Fruit fly (Drosophila melanogaster) whole organism, embryonic: Measurements from ENCODE around the gene rno.
A peak's percentile ranks its signal among the peaks of the same experiment; 100 is the strongest.

Source experiments
- Ada2b ChIP-seq: fragments of 200-800 bp; sonication (Bioruptor generic); IDR thresholded peaks from 2 replicates; pipeline ENCODE4 v1.3.6; 2022; ENCODE audit warnings: missing biosample characterization, missing genetic modification characterization
- Atf-2 ChIP-seq: fragments of 200-800 bp; sonication (Bioruptor generic); optimal IDR thresholded peaks from 2 replicates; lab custom pipeline; 2016; ENCODE audit warnings: missing biosample characterization, missing genetic modification characterization
- B-H2 ChIP-seq: fragments of 200-800 bp; sonication (Bioruptor generic); optimal IDR thresholded peaks from 2 replicates; lab custom pipeline; 2018; ENCODE audit warnings: missing biosample characterization, mild to moderate bottlenecking, missing genetic modification characterization
- Blimp-1 ChIP-seq: fragments of 200-800 bp; sonication (Bioruptor generic); optimal IDR thresholded peaks from 3 replicates; lab custom pipeline; 2018; ENCODE audit warnings: missing biosample characterization, missing genetic modification characterization, mild to moderate bottlenecking, moderate library complexity, missing genetic modification reagents
- CG10147 ChIP-seq: fragments of 200-800 bp; sonication (Bioruptor generic); optimal IDR thresholded peaks from 2 replicates; lab custom pipeline; 2019; ENCODE audit warnings: missing biosample characterization, mild to moderate bottlenecking, missing genetic modification characterization, moderate library complexity
- CG10979 ChIP-seq: fragments of 200-800 bp; sonication (Bioruptor generic); optimal IDR thresholded peaks from 2 replicates; lab custom pipeline; 2018; ENCODE audit warnings: missing biosample characterization, mild to moderate bottlenecking, missing genetic modification characterization, moderate library complexity
- CG12391 ChIP-seq: fragments of 200-800 bp; sonication (Bioruptor generic); optimal IDR thresholded peaks from 3 replicates; lab custom pipeline; 2018; ENCODE audit warnings: missing biosample characterization, mild to moderate bottlenecking, missing genetic modification characterization, moderate library complexity
- CG13424 ChIP-seq: fragments of 200-800 bp; sonication (Bioruptor generic); optimal IDR thresholded peaks from 2 replicates; lab custom pipeline; 2019; ENCODE audit warnings: missing biosample characterization, mild to moderate bottlenecking, missing genetic modification characterization, moderate library complexity
- CG14441 ChIP-seq: fragments of 200-800 bp; sonication (Bioruptor generic); IDR thresholded peaks from 2 replicates; pipeline ENCODE4 v1.3.6; 2022; ENCODE audit warnings: missing biosample characterization, missing genetic modification characterization
- CG2116 ChIP-seq: fragments of 200-800 bp; sonication (Bioruptor generic); optimal IDR thresholded peaks from 3 replicates; lab custom pipeline; 2018; ENCODE audit warnings: missing biosample characterization, mild to moderate bottlenecking, missing genetic modification characterization
- CG2120 ChIP-seq: fragments of 200-800 bp; sonication (Bioruptor generic); optimal IDR thresholded peaks from 3 replicates; lab custom pipeline; 2016; ENCODE audit warnings: missing biosample characterization, missing genetic modification characterization
- CG31441 ChIP-seq: fragments of 200-800 bp; sonication (Bioruptor generic); IDR thresholded peaks from 2 replicates; pipeline ENCODE4 v1.3.6; 2022; ENCODE audit warnings: missing biosample characterization, missing genetic modification characterization
- CG33557 ChIP-seq: fragments of 200-800 bp; sonication (Bioruptor generic); optimal IDR thresholded peaks from 2 replicates; lab custom pipeline; 2019; ENCODE audit warnings: missing biosample characterization, mild to moderate bottlenecking, missing genetic modification characterization, moderate library complexity
- CG34422 ChIP-seq: fragments of 200-800 bp; sonication (Bioruptor generic); IDR thresholded peaks from 3 replicates; pipeline ENCODE4 v1.3.6; 2022; ENCODE audit warnings: missing biosample characterization, missing genetic modification characterization
- CG6791 ChIP-seq: fragments of 200-800 bp; sonication (Bioruptor generic); IDR thresholded peaks from 3 replicates; pipeline ENCODE4 v1.3.6; 2022; ENCODE audit warnings: missing biosample characterization, missing genetic modification characterization; ENCODE audit not compliant: partially characterized antibody
- CG7786 ChIP-seq: fragments of 200-800 bp; sonication (Bioruptor generic); optimal IDR thresholded peaks from 2 replicates; lab custom pipeline; 2016; ENCODE audit warnings: missing biosample characterization, missing genetic modification characterization
- CG9932 ChIP-seq: fragments of 200-800 bp; sonication (Bioruptor generic); IDR thresholded peaks from 2 replicates; pipeline ENCODE4 v1.3.6; 2022; ENCODE audit warnings: missing biosample characterization, missing genetic modification characterization
- Ets65A ChIP-seq: fragments of 200-800 bp; sonication (Bioruptor generic); peaks from one replicate; lab custom pipeline; 2016; ENCODE audit warnings: missing biosample characterization, missing genetic modification characterization
- GATAe ChIP-seq: fragments of 200-800 bp; sonication (Bioruptor generic); conservative IDR thresholded peaks from 2 replicates; pipeline ENCODE4 v1.3.6; 2022; ENCODE audit warnings: missing biosample characterization, missing genetic modification characterization
- HLHmδ ChIP-seq: fragments of 200-800 bp; sonication (Bioruptor generic); optimal IDR thresholded peaks from 2 replicates; lab custom pipeline; 2018; ENCODE audit warnings: missing biosample characterization, mild to moderate bottlenecking, missing genetic modification characterization, moderate library complexity
- HmgZ ChIP-seq: fragments of 200-800 bp; sonication (Bioruptor generic); optimal IDR thresholded peaks from 2 replicates; lab custom pipeline; 2018; ENCODE audit warnings: missing biosample characterization, mild to moderate bottlenecking, missing genetic modification characterization
- Hr39 ChIP-seq: fragments of >200 bp; optimal IDR thresholded peaks from 2 replicates; lab custom pipeline; 2017
- NFAT ChIP-seq: fragments of 200-800 bp; sonication (Bioruptor generic); IDR thresholded peaks from 2 replicates; pipeline ENCODE4 v1.3.6; 2022; ENCODE audit warnings: missing biosample characterization, missing genetic modification characterization
- NK7.1 ChIP-seq: fragments of 200-800 bp; sonication (Bioruptor generic); optimal IDR thresholded peaks from 3 replicates; lab custom pipeline; 2016; ENCODE audit warnings: missing biosample characterization, missing genetic modification characterization
- Ptx1 ChIP-seq: fragments of 200-800 bp; sonication (Bioruptor generic); IDR thresholded peaks from 2 replicates; pipeline ENCODE4 v1.3.6; 2022; ENCODE audit warnings: missing biosample characterization, missing genetic modification characterization
- Ravus ChIP-seq: fragments of 200-800 bp; sonication (Bioruptor generic); IDR thresholded peaks from 2 replicates; pipeline ENCODE4 v1.3.6; 2022; ENCODE audit warnings: missing biosample characterization, missing genetic modification characterization
- Rx ChIP-seq: fragments of 200-800 bp; sonication (Bioruptor generic); IDR thresholded peaks from 2 replicates; pipeline ENCODE4 v1.3.6; 2022; ENCODE audit warnings: missing biosample characterization, missing genetic modification characterization
- Sry-δ ChIP-seq: fragments of 200-800 bp; sonication (Bioruptor generic); optimal IDR thresholded peaks from 2 replicates; lab custom pipeline; 2016; ENCODE audit warnings: missing biosample characterization, missing genetic modification characterization
- aop ChIP-seq: fragments of 200-800 bp; sonication (Bioruptor generic); IDR thresholded peaks from 2 replicates; pipeline ENCODE4 v1.3.6; 2022; ENCODE audit warnings: missing biosample characterization, missing genetic modification characterization
- dan ChIP-seq: fragments of 200-800 bp; sonication (Bioruptor generic); IDR thresholded peaks from 2 replicates; pipeline ENCODE4 v1.3.6; 2022; ENCODE audit warnings: missing biosample characterization, missing genetic modification characterization
- dmrt99B ChIP-seq: fragments of 200-800 bp; sonication (Bioruptor generic); optimal IDR thresholded peaks from 2 replicates; lab custom pipeline; 2018; ENCODE audit warnings: missing biosample characterization, mild to moderate bottlenecking, missing genetic modification characterization, moderate library complexity
- dpn ChIP-seq, 2 experiments: fragments of 200-800 bp; sonication (Bioruptor generic); optimal IDR thresholded peaks; 3 replicates each; lab custom pipeline; 2016; ENCODE audit warnings: missing biosample characterization in 2 of 2, missing genetic modification characterization in 2 of 2
- ewg ChIP-seq: fragments of 200-800 bp; sonication (Bioruptor generic); optimal IDR thresholded peaks from 3 replicates; lab custom pipeline; 2017; ENCODE audit warnings: mild to moderate bottlenecking, missing biosample characterization, missing genetic modification reagents, missing genetic modification characterization
- gcm2 ChIP-seq: fragments of 200-800 bp; sonication (Bioruptor generic); optimal IDR thresholded peaks from 2 replicates; lab custom pipeline; 2016; ENCODE audit warnings: missing biosample characterization, missing genetic modification characterization
- insv ChIP-seq, 2 experiments: fragments of 200-800 bp; sonication (Bioruptor generic); optimal IDR thresholded peaks; 3 replicates each; lab custom pipeline; 2016 to 2018; ENCODE audit warnings: missing biosample characterization in 2 of 2, missing genetic modification characterization in 2 of 2
- jumu ChIP-seq: fragments of 200-800 bp; sonication (Bioruptor generic); optimal IDR thresholded peaks from 3 replicates; lab custom pipeline; 2016; ENCODE audit warnings: missing biosample characterization, missing genetic modification characterization
- nerfin-2 ChIP-seq: fragments of 200-800 bp; sonication (Bioruptor generic); IDR thresholded peaks from 2 replicates; pipeline ENCODE4 v1.3.6; 2022; ENCODE audit warnings: missing biosample characterization, missing genetic modification characterization; ENCODE audit not compliant: partially characterized antibody
- org-1 ChIP-seq: fragments of 200-800 bp; sonication (Bioruptor generic); optimal IDR thresholded peaks from 2 replicates; lab custom pipeline; 2017; ENCODE audit warnings: missing biosample characterization, missing genetic modification characterization
- pho ChIP-seq: fragments of 200-800 bp; sonication (Bioruptor generic); optimal IDR thresholded peaks from 2 replicates; lab custom pipeline; 2016; ENCODE audit warnings: missing biosample characterization, missing genetic modification characterization
- rib ChIP-seq: fragments of 200-800 bp; sonication (Bioruptor generic); IDR thresholded peaks from 2 replicates; pipeline ENCODE4 v1.3.6; 2022; ENCODE audit warnings: missing biosample characterization, missing genetic modification characterization
- sc ChIP-seq, 3 experiments: fragments of >200 bp in 2 of 3; fragments of 200-800 bp in 1 of 3; sonication (Bioruptor generic) in 1 of 3; optimal IDR thresholded peaks; 2 replicates in 2 of 3; 3 replicates in 1 of 3; lab custom pipeline; 2017; ENCODE audit warnings: mild to moderate bottlenecking in 1 of 3, missing biosample characterization in 1 of 3, missing genetic modification characterization in 1 of 3, missing genetic modification reagents in 1 of 3
- sens-2 ChIP-seq: fragments of 200-800 bp; sonication (Bioruptor generic); IDR thresholded peaks from 2 replicates; pipeline ENCODE4 v1.3.6; 2022; ENCODE audit warnings: missing biosample characterization, missing genetic modification characterization
- sima ChIP-seq: fragments of 200-800 bp; sonication (Bioruptor generic); optimal IDR thresholded peaks from 2 replicates; lab custom pipeline; 2016; ENCODE audit warnings: missing biosample characterization, missing genetic modification characterization
- tna ChIP-seq: fragments of 200-800 bp; sonication (Bioruptor generic); IDR thresholded peaks from 2 replicates; pipeline ENCODE4 v1.3.6; 2022; ENCODE audit warnings: missing biosample characterization, missing genetic modification characterization; ENCODE audit not compliant: partially characterized antibody
- tup ChIP-seq: fragments of 200-800 bp; sonication (Bioruptor generic); optimal IDR thresholded peaks from 2 replicates; lab custom pipeline; 2016; ENCODE audit warnings: missing biosample characterization, mild to moderate bottlenecking, missing genetic modification characterization, moderate library complexity
- vfl ChIP-seq: fragments of 200-800 bp; sonication (Bioruptor generic); optimal IDR thresholded peaks from 2 replicates; lab custom pipeline; 2016; ENCODE audit warnings: missing biosample characterization, missing genetic modification characterization
- vnd ChIP-seq: fragments of 200-800 bp; sonication (Bioruptor generic); IDR thresholded peaks from 3 replicates; pipeline ENCODE4 v1.3.6; 2022; ENCODE audit warnings: missing biosample characterization, missing genetic modification characterization; ENCODE audit not compliant: partially characterized antibody
- zen ChIP-seq: fragments of 200-800 bp; sonication (Bioruptor generic); optimal IDR thresholded peaks from 3 replicates; lab custom pipeline; 2018; ENCODE audit warnings: missing biosample characterization, mild to moderate bottlenecking, missing genetic modification characterization, moderate library complexity
- zfh2 ChIP-seq: fragments of 200-800 bp; sonication (Bioruptor generic); optimal IDR thresholded peaks from 2 replicates; lab custom pipeline; 2016; ENCODE audit warnings: missing biosample characterization, missing genetic modification characterization

Gene rno

dm6 chr3L:199050-199745 is 364 bp downstream of the rno start (continued):
- TF ChIP-seq Sry-δ (GFP tag; lab: Kevin White, UChicago) = peak; percentile 17
- TF ChIP-seq nerfin-2 (GFP tag; lab: Robert Waterston, UW) = peak; percentile 27; the same call in 1 of the 2 replicates
- no peak for TF ChIP-seq sens-2 (GFP tag; lab: Robert Waterston, UW)
- TF ChIP-seq dpn (GFP tag; optimal IDR thresholded peaks at IDR 0.05; lab: Kevin White, UChicago) = peak in 1 of 2 experiments; percentile 3
- peak; percentile 2 for TF ChIP-seq pho (GFP tag; lab: Kevin White, UChicago)
- peak; percentile 45 for TF ChIP-seq Ptx1 (GFP tag; lab: Robert Waterston, UW)
- TF ChIP-seq NFAT (GFP tag; lab: Robert Waterston, UW) = peak; percentile 31; the same call in 1 of the 2 replicates
- TF ChIP-seq zen (tag; lab: Kevin White, UChicago) = no peak
- TF ChIP-seq tna = 0 out of 2 replicates have a peak, but pooled peaks have one; percentile 26
- TF ChIP-seq CG9932 = peak; percentile 44
- no peak for TF ChIP-seq tup (GFP tag; lab: Kevin White, UChicago)
- no peak for TF ChIP-seq dmrt99B
- peak; percentile 21; the same call in 1 of the 2 replicates for TF ChIP-seq Ada2b (GFP tag; lab: Robert Waterston, UW)
- TF ChIP-seq CG6791 (GFP tag; lab: Robert Waterston, UW) = peak; percentile 4; the same call in 2 of the 3 replicates
- TF ChIP-seq CG13424 (tag; lab: Kevin White, UChicago) = peak; percentile 39
- peak; percentile 52 for TF ChIP-seq Ets65A (GFP tag; lab: Kevin White, UChicago)
- TF ChIP-seq sima (GFP tag; lab: Kevin White, UChicago) = no peak
- TF ChIP-seq Atf-2 = peak; percentile 1
- TF ChIP-seq B-H2 (GFP tag; lab: Kevin White, UChicago) = no peak
- TF ChIP-seq NK7.1 (GFP tag; lab: Kevin White, UChicago) = no peak
- peak; percentile 39; the same call in 1 of the 3 replicates for TF ChIP-seq vnd (GFP tag; lab: Robert Waterston, UW)
- peak; percentile 33; the same call in 1 of the 2 replicates for TF ChIP-seq rib
- no peak for TF ChIP-seq gcm2 (GFP tag; lab: Kevin White, UChicago)
- peak; percentile 83 for TF ChIP-seq HmgZ (tag; lab: Kevin White, UChicago)
- TF ChIP-seq CG31441 = no peak
- TF ChIP-seq CG2116 (GFP tag; lab: Kevin White, UChicago) = no peak
- peak; percentile 98 for TF ChIP-seq CG34422 (GFP tag; lab: Robert Waterston, UW)
- peak; percentile 63 for TF ChIP-seq ewg (GFP tag; lab: Kevin White, UChicago)

- TF ChIP-seq CG33557 (GFP tag; lab: Kevin White, UChicago) (peak; percentile 74), CG2120 (GFP tag; lab: Kevin White, UChicago) (peak; percentile 95), CG14441 (peak; percentile 78), org-1 (GFP tag; lab: Kevin White, UChicago) (no peak), jumu (GFP tag; lab: Kevin White, UChicago) (peak; percentile 91), Blimp-1 (GFP tag; lab: Kevin White, UChicago) (no peak), CG10979 (tag; lab: Kevin White, UChicago) (peak; percentile 76), Ravus (GFP tag; lab: Robert Waterston, UW) (peak; percentile 25; the same call in 1 of the 2 replicates), CG12391 (tag; lab: Kevin White, UChicago) (peak; percentile 92), aop (GFP tag; lab: Robert Waterston, UW) (peak; percentile 63; the same call in 1 of the 2 replicates), insv (GFP tag; optimal IDR thresholded peaks at IDR 0.05; lab: Kevin White, UChicago) (peak in 1 of 2 experiments; percentile 27), CG10147 (GFP tag; lab: Kevin White, UChicago) (no peak), CG31441 (no peak), zfh2 (peak; percentile 89), Hr39 (lab: Kevin White, UChicago) (no peak), HLHmδ (GFP tag; lab: Kevin White, UChicago) (no peak), Rx (GFP tag; lab: Robert Waterston, UW) (peak; percentile 76), sc (optimal IDR thresholded peaks at IDR 0.05; lab: Kevin White, UChicago) (no peak), sc (GFP tag; optimal IDR thresholded peaks at IDR 0.05; lab: Kevin White, UChicago) (no peak), dan (GFP tag; lab: Robert Waterston, UW) (peak; percentile 46; the same call in 1 of the 2 replicates), CG7786 (GFP tag; lab: Kevin White, UChicago) (peak; percentile 89), GATAe (GFP tag; lab: Robert Waterston, UW) (no peak), vfl (GFP tag; lab: Kevin White, UChicago) (peak; percentile 92)
Observed at dm6 chr3L:184251-184650, 15.3 kb downstream of the rno start, which contains the start of the genes CG34140, Mkp and Mtch. TSS of gene CG34140 (minus strand) at chr3L:184424. TSS of gene Mkp (minus strand) at chr3L:184540. TSS of gene Mtch (plus strand) at chr3L:184626.
